Worm (Caenorhabditis elegans) whole organism, early embryonic: ENCODE measurements around the gene jkk-1.

Experiments
- B0310.2 ChIP-seq: sonication (generic microtip); optimal IDR thresholded peaks from 2 replicates; lab custom pipeline; 2016; ENCODE audit warnings: mild to moderate bottlenecking, missing genetic modification characterization, missing compliant biosample characterization
- aly-1 ChIP-seq: sonication (generic microtip); optimal IDR thresholded peaks from 2 replicates; lab custom pipeline; 2016; ENCODE audit warnings: missing genetic modification characterization, missing compliant biosample characterization
- ama-1 ChIP-seq: fragments of 150-350 bp; optimal IDR thresholded peaks from 2 replicates; lab custom pipeline; 2014
- ceh-36 ChIP-seq: sonication (generic microtip); optimal IDR thresholded peaks from 2 replicates; lab custom pipeline; 2016; ENCODE audit warnings: missing genetic modification characterization, inconsistent platforms, missing compliant biosample characterization
- ets-7 ChIP-seq: sonication (generic microtip); optimal IDR thresholded peaks from 2 replicates; lab custom pipeline; 2016; ENCODE audit warnings: missing genotype, missing genetic modification characterization, missing compliant biosample characterization
- flt-1 ChIP-seq: fragments of 200-800 bp; sonication (Bioruptor generic); IDR thresholded peaks from 2 replicates; pipeline ENCODE4 v1.3.6; 2022; ENCODE audit warnings: missing genetic modification characterization, missing compliant biosample characterization
- hmbx-1 ChIP-seq: sonication (generic microtip); optimal IDR thresholded peaks from 2 replicates; lab custom pipeline; 2016; ENCODE audit warnings: mild to moderate bottlenecking, missing genetic modification characterization, missing compliant biosample characterization
- hnd-1 ChIP-seq: sonication (generic microtip); optimal IDR thresholded peaks from 2 replicates; lab custom pipeline; 2016; ENCODE audit warnings: missing genetic modification characterization, missing compliant biosample characterization
- pes-1 ChIP-seq: fragments of 200-800 bp; sonication (Bioruptor generic); IDR thresholded peaks from 2 replicates; pipeline ENCODE4 v1.3.6; 2022; ENCODE audit warnings: missing genetic modification reagents, missing genetic modification characterization, missing compliant biosample characterization
- sea-1 ChIP-seq: fragments of 200-800 bp; sonication (Bioruptor generic); conservative IDR thresholded peaks from 2 replicates; pipeline ENCODE4 v1.3.6; 2022; ENCODE audit warnings: missing genetic modification characterization, missing compliant biosample characterization
- tbx-37 ChIP-seq: fragments of 200-800 bp; sonication (Bioruptor generic); conservative IDR thresholded peaks from 2 replicates; pipeline ENCODE4 v1.3.6; 2022; ENCODE audit warnings: missing genetic modification reagents, missing genetic modification characterization, missing compliant biosample characterization
- tra-4 ChIP-seq: sonication (generic microtip); optimal IDR thresholded peaks from 2 replicates; lab custom pipeline; 2017; ENCODE audit warnings: missing genetic modification characterization, missing compliant biosample characterization

DNA sequence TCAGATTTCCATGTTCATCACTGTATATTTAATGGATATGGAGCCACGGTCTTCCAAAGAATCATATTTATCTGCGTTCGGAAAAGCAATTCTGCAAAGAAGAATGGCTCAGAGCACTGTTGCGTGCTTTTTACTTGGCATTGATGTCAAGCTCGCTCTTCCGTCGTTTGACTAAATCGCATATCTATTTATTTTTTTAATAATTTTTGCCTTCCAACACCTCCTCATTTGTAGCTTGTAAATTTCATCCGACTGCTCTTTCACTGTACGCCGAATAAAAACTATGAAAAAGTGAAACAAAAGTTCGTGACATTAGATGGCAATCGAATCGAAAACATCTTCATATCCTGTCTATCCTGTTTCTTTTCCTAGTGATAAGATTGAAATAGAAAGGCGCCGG, 28.4 kb upstream of the jkk-1 start, which contains the start of gene C26B9.2:
- TF ChIP-seq ama-1 (lab: Kevin White, UChicago) (no peak), hnd-1 (tag; lab: Kevin White, UChicago) (no peak), tra-4 (tag; lab: Kevin White, UChicago) (no peak), ets-7 (tag; lab: Kevin White, UChicago) (no peak), B0310.2 (tag; lab: Kevin White, UChicago) (no peak), pes-1 (GFP tag; lab: Robert Waterston, UW) (no peak), ceh-36 (no peak), sea-1 (GFP tag; lab: Robert Waterston, UW) (no peak), hmbx-1 (no peak), tbx-37 (GFP tag; lab: Robert Waterston, UW) (no peak), flt-1 (GFP tag; lab: Robert Waterston, UW) (no peak), aly-1 (tag; lab: Kevin White, UChicago) (no peak)
